Fruit fly (Drosophila melanogaster) whole organism, embryonic: ENCODE measurements around the gene mRpS7.

Source experiments
- Bdp1 ChIP-seq: fragments of 200-800 bp; sonication (Bioruptor generic); optimal IDR thresholded peaks from 3 replicates; lab custom pipeline; 2016; ENCODE audit warnings: missing biosample characterization, missing genetic modification characterization
- C15 ChIP-seq: fragments of 200-800 bp; sonication (Bioruptor generic); IDR thresholded peaks from 3 replicates; pipeline ENCODE4 v1.3.6; 2022; ENCODE audit warnings: missing biosample characterization, missing genetic modification characterization
- CG10543 ChIP-seq: fragments of 200-800 bp; sonication (Bioruptor generic); optimal IDR thresholded peaks from 3 replicates; lab custom pipeline; 2017; ENCODE audit warnings: missing biosample characterization, mild to moderate bottlenecking, missing genetic modification characterization, moderate library complexity
- CG10959 ChIP-seq: fragments of 200-800 bp; sonication (Bioruptor generic); IDR thresholded peaks from 2 replicates; pipeline ENCODE4 v1.3.6; 2022; ENCODE audit warnings: missing biosample characterization, missing genetic modification characterization
- CG12659 ChIP-seq: fragments of 200-800 bp; sonication (Bioruptor generic); optimal IDR thresholded peaks from 3 replicates; lab custom pipeline; 2017; ENCODE audit warnings: mild to moderate bottlenecking, missing biosample characterization, missing genetic modification reagents, missing genetic modification characterization
- CG13296 ChIP-seq: fragments of 200-800 bp; sonication (Bioruptor generic); optimal IDR thresholded peaks from 3 replicates; lab custom pipeline; 2018; ENCODE audit warnings: missing biosample characterization, mild to moderate bottlenecking, missing genetic modification characterization
- CG14014 ChIP-seq: fragments of 200-800 bp; sonication (Bioruptor generic); IDR thresholded peaks from 2 replicates; pipeline ENCODE4 v1.3.6; 2022; ENCODE audit warnings: missing biosample characterization, missing genetic modification characterization
- CG1832 ChIP-seq: fragments of 200-800 bp; sonication (Bioruptor generic); optimal IDR thresholded peaks from 2 replicates; lab custom pipeline; 2017; ENCODE audit warnings: missing biosample characterization, mild to moderate bottlenecking, missing genetic modification characterization, inconsistent platforms
- CG30020 ChIP-seq: fragments of 200-800 bp; optimal IDR thresholded peaks from 2 replicates; lab custom pipeline; 2019; ENCODE audit warnings: missing biosample characterization, mild to moderate bottlenecking, missing genetic modification characterization, moderate library complexity
- CG30403 ChIP-seq: fragments of 200-800 bp; sonication (Bioruptor generic); optimal IDR thresholded peaks from 3 replicates; lab custom pipeline; 2016; ENCODE audit warnings: missing biosample characterization, missing genetic modification characterization
- CG3281 ChIP-seq: fragments of 200-800 bp; sonication (Bioruptor generic); optimal IDR thresholded peaks from 3 replicates; lab custom pipeline; 2017; ENCODE audit warnings: missing biosample characterization, mild to moderate bottlenecking, missing genetic modification characterization
- CG4707 ChIP-seq: fragments of 200-800 bp; sonication (Bioruptor generic); optimal IDR thresholded peaks from 2 replicates; lab custom pipeline; 2018; ENCODE audit warnings: missing biosample characterization, mild to moderate bottlenecking, missing genetic modification characterization, moderate library complexity
- CG6791 ChIP-seq: fragments of 200-800 bp; sonication (Bioruptor generic); IDR thresholded peaks from 3 replicates; pipeline ENCODE4 v1.3.6; 2022; ENCODE audit warnings: missing biosample characterization, missing genetic modification characterization; ENCODE audit not compliant: partially characterized antibody
- CG6813 ChIP-seq: fragments of 200-800 bp; sonication (Bioruptor generic); optimal IDR thresholded peaks from 2 replicates; lab custom pipeline; 2017; ENCODE audit warnings: missing biosample characterization, missing genetic modification characterization, mild to moderate bottlenecking, moderate library complexity, missing genetic modification reagents
- CG7786 ChIP-seq: fragments of 200-800 bp; sonication (Bioruptor generic); optimal IDR thresholded peaks from 2 replicates; lab custom pipeline; 2016; ENCODE audit warnings: missing biosample characterization, missing genetic modification characterization
- CG9727 ChIP-seq: fragments of 200-800 bp; sonication (Bioruptor generic); optimal IDR thresholded peaks from 3 replicates; lab custom pipeline; 2017; ENCODE audit warnings: missing biosample characterization, mild to moderate bottlenecking, missing genetic modification characterization
- CG9932 ChIP-seq: fragments of 200-800 bp; sonication (Bioruptor generic); IDR thresholded peaks from 2 replicates; pipeline ENCODE4 v1.3.6; 2022; ENCODE audit warnings: missing biosample characterization, missing genetic modification characterization
- D19B ChIP-seq: fragments of 200-800 bp; sonication (Bioruptor generic); optimal IDR thresholded peaks from 2 replicates; lab custom pipeline; 2017; ENCODE audit warnings: missing biosample characterization, mild to moderate bottlenecking, missing genetic modification characterization
- Dbx ChIP-seq: fragments of 200-800 bp; sonication (Bioruptor generic); IDR thresholded peaks from 3 replicates; pipeline ENCODE4 v1.3.6; 2022; ENCODE audit warnings: missing biosample characterization, missing genetic modification characterization
- Dek ChIP-seq: fragments of 200-800 bp; sonication (Bioruptor generic); optimal IDR thresholded peaks from 3 replicates; lab custom pipeline; 2019; ENCODE audit warnings: missing biosample characterization, mild to moderate bottlenecking, missing genetic modification characterization, moderate library complexity
- Dfd ChIP-seq, 2 experiments: fragments of >200 bp; optimal IDR thresholded peaks; 2 replicates each; lab custom pipeline; 2017; ENCODE audit warnings: missing biosample characterization in 2 of 2, missing genetic modification characterization in 2 of 2
- Gug ChIP-seq: fragments of 200-800 bp; sonication (Bioruptor generic); IDR thresholded peaks from 4 replicates; pipeline ENCODE4 v1.3.6; 2022; ENCODE audit warnings: missing biosample characterization, missing genetic modification characterization
- H15 ChIP-seq: fragments of 200-800 bp; sonication (Bioruptor generic); IDR thresholded peaks from 3 replicates; pipeline ENCODE4 v1.3.6; 2022; ENCODE audit warnings: missing biosample characterization, missing genetic modification characterization
- Mad ChIP-seq: fragments of 200-800 bp; sonication (Bioruptor generic); optimal IDR thresholded peaks from 2 replicates; lab custom pipeline; 2016; ENCODE audit warnings: missing biosample characterization, missing genetic modification characterization
- Mes4 ChIP-seq: fragments of 200-800 bp; sonication (Bioruptor generic); optimal IDR thresholded peaks from 2 replicates; lab custom pipeline; 2016; ENCODE audit warnings: missing biosample characterization, missing genetic modification characterization
- Opbp ChIP-seq: fragments of 200-800 bp; sonication (Bioruptor generic); IDR thresholded peaks from 3 replicates; pipeline ENCODE4 v1.3.6; 2022; ENCODE audit warnings: missing biosample characterization, missing genetic modification characterization; ENCODE audit not compliant: partially characterized antibody
- Ravus ChIP-seq: fragments of 200-800 bp; sonication (Bioruptor generic); IDR thresholded peaks from 2 replicates; pipeline ENCODE4 v1.3.6; 2022; ENCODE audit warnings: missing biosample characterization, missing genetic modification characterization
- Taf1 ChIP-seq: fragments of 200-800 bp; sonication (Bioruptor generic); IDR thresholded peaks from 2 replicates; pipeline ENCODE4 v1.3.6; 2022; ENCODE audit warnings: missing biosample characterization, missing genetic modification characterization
- al ChIP-seq: fragments of 200-800 bp; sonication (Bioruptor generic); IDR thresholded peaks from 2 replicates; pipeline ENCODE4 v1.3.6; 2022; ENCODE audit warnings: missing biosample characterization, missing genetic modification characterization
- amos ChIP-seq: fragments of 200-800 bp; sonication (Bioruptor generic); IDR thresholded peaks from 2 replicates; pipeline ENCODE4 v1.3.6; 2022; ENCODE audit warnings: missing biosample characterization, missing genetic modification characterization; ENCODE audit not compliant: partially characterized antibody
- az2 ChIP-seq: fragments of 200-800 bp; sonication (Bioruptor generic); optimal IDR thresholded peaks from 3 replicates; lab custom pipeline; 2016; ENCODE audit warnings: missing biosample characterization, missing genetic modification characterization
- bowl ChIP-seq: fragments of 200-800 bp; sonication (Bioruptor generic); IDR thresholded peaks from 2 replicates; pipeline ENCODE4 v1.3.6; 2022; ENCODE audit warnings: missing biosample characterization, missing genetic modification characterization
- cas ChIP-seq: fragments of 200-800 bp; sonication (Bioruptor generic); IDR thresholded peaks from 2 replicates; pipeline ENCODE4 v1.3.6; 2022; ENCODE audit warnings: missing biosample characterization, missing genetic modification characterization
- h ChIP-seq: fragments of >200 bp; optimal IDR thresholded peaks from 2 replicates; lab custom pipeline; 2017
- jigr1 ChIP-seq: fragments of 200-800 bp; sonication (Bioruptor generic); IDR thresholded peaks from 3 replicates; pipeline ENCODE4 v1.3.6; 2022; ENCODE audit warnings: missing biosample characterization, missing genetic modification characterization
- nau ChIP-seq: fragments of 200-800 bp; sonication (Bioruptor generic); optimal IDR thresholded peaks from 3 replicates; lab custom pipeline; 2017; ENCODE audit warnings: missing biosample characterization, mild to moderate bottlenecking, missing genetic modification characterization, missing genetic modification reagents
- nmo ChIP-seq: fragments of 200-800 bp; sonication (Bioruptor generic); optimal IDR thresholded peaks from 2 replicates; lab custom pipeline; 2018; ENCODE audit warnings: missing biosample characterization, mild to moderate bottlenecking, missing genetic modification characterization, moderate library complexity
- org-1 ChIP-seq: fragments of 200-800 bp; sonication (Bioruptor generic); optimal IDR thresholded peaks from 2 replicates; lab custom pipeline; 2017; ENCODE audit warnings: missing biosample characterization, missing genetic modification characterization
- p53 ChIP-seq: fragments of 200-800 bp; sonication (Bioruptor generic); optimal IDR thresholded peaks from 2 replicates; lab custom pipeline; 2016; ENCODE audit warnings: missing biosample characterization, missing genetic modification characterization
- pnt ChIP-seq: fragments of 200-800 bp; sonication (Bioruptor generic); optimal IDR thresholded peaks from 3 replicates; lab custom pipeline; 2016; ENCODE audit warnings: missing biosample characterization, missing genetic modification characterization
- run ChIP-seq: fragments of 200-800 bp; sonication (Bioruptor generic); optimal IDR thresholded peaks from 3 replicates; lab custom pipeline; 2018; ENCODE audit warnings: missing biosample characterization, mild to moderate bottlenecking, missing genetic modification characterization
- scrt ChIP-seq: fragments of 200-800 bp; sonication (Bioruptor generic); optimal IDR thresholded peaks from 2 replicates; lab custom pipeline; 2018; ENCODE audit warnings: missing biosample characterization, mild to moderate bottlenecking, missing genetic modification characterization, moderate library complexity
- shn ChIP-seq: fragments of 200-800 bp; sonication (Bioruptor generic); optimal IDR thresholded peaks from 3 replicates; lab custom pipeline; 2016; ENCODE audit warnings: missing biosample characterization, missing genetic modification characterization
- sob ChIP-seq: fragments of 200-800 bp; sonication (Bioruptor generic); IDR thresholded peaks from 2 replicates; pipeline ENCODE4 v1.3.6; 2022; ENCODE audit warnings: missing biosample characterization, missing genetic modification characterization
- tio ChIP-seq: fragments of 200-800 bp; sonication (Bioruptor generic); optimal IDR thresholded peaks from 2 replicates; lab custom pipeline; 2017; ENCODE audit warnings: missing biosample characterization, missing genetic modification characterization, inconsistent platforms
- tll ChIP-seq, 2 experiments: fragments of 200-800 bp in 1 of 2; fragments of >200 bp in 1 of 2; sonication (Bioruptor generic) in 1 of 2; optimal IDR thresholded peaks; 2 replicates each; lab custom pipeline; 2017 to 2019; ENCODE audit warnings: missing biosample characterization in 2 of 2, missing genetic modification characterization in 2 of 2, mild to moderate bottlenecking in 1 of 2, moderate library complexity in 1 of 2
- trh ChIP-seq: fragments of 200-800 bp; sonication (Bioruptor generic); optimal IDR thresholded peaks from 2 replicates; lab custom pipeline; 2016; ENCODE audit warnings: missing biosample characterization, missing genetic modification characterization
- unc-4 ChIP-seq: fragments of 200-800 bp; sonication (Bioruptor generic); IDR thresholded peaks from 2 replicates; pipeline ENCODE4 v1.3.6; 2022; ENCODE audit warnings: missing biosample characterization, missing genetic modification characterization; ENCODE audit not compliant: partially characterized antibody
- vnd ChIP-seq: fragments of 200-800 bp; sonication (Bioruptor generic); IDR thresholded peaks from 3 replicates; pipeline ENCODE4 v1.3.6; 2022; ENCODE audit warnings: missing biosample characterization, missing genetic modification characterization; ENCODE audit not compliant: partially characterized antibody
- zen ChIP-seq: fragments of 200-800 bp; sonication (Bioruptor generic); optimal IDR thresholded peaks from 3 replicates; lab custom pipeline; 2018; ENCODE audit warnings: missing biosample characterization, mild to moderate bottlenecking, missing genetic modification characterization, moderate library complexity

The mRpS7 gene

DNA sequence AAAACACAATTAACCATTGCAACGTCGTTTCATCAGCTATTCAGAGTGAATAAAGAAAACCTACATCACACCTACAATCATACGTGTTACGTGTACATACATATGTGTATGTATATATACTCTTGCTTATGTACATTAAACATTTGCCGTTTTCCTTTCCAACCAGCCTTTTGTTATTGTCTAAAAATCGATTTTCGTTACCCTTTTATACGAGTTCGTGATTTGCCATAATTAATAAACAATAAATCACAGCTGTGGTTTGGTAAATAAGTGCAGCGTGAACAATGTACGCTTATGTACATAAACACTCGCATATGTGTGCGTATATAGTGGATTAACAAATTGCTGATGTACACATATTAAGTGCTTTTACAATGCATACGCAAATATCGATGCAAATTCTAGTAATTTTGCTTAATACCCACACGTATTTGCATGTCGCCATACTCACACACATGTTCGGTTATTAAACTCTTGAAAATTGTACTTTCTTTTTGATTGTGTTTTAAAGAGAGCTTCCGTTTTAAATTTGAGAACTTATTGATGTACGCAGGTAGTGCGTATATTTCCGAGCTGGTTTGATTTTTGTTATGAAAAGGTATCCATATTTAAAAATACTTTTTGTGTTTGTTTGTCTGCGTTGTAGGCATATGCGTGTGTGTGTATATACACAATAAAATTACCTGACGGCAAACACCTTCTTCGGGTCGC is 10.6 kb downstream of the mRpS7 start (continued):
- TF ChIP-seq scrt (GFP tag; lab: Kevin White, UChicago) (no peak), CG7786 (GFP tag; lab: Kevin White, UChicago) (no peak), Gug (GFP tag; lab: Robert Waterston, UW) (no peak), Mad (GFP tag; lab: Kevin White, UChicago) (no peak), org-1 (GFP tag; lab: Kevin White, UChicago) (no peak), CG3281 (peak; percentile 5), al (GFP tag; lab: Robert Waterston, UW) (no peak), shn (GFP tag; lab: Kevin White, UChicago) (no peak), tll (GFP tag; optimal IDR thresholded peaks at IDR 0.05; lab: Kevin White, UChicago) (peak in 1 of 2 experiments; percentile 30), H15 (no peak), jigr1 (GFP tag; lab: Robert Waterston, UW) (no peak), pnt (GFP tag; lab: Kevin White, UChicago) (no peak), Dbx (GFP tag; lab: Robert Waterston, UW) (no peak), Taf1 (GFP tag; lab: Robert Waterston, UW) (no peak), CG30020 (tag; lab: Kevin White, UChicago) (peak; percentile 59), unc-4 (GFP tag; lab: Robert Waterston, UW) (0 out of 2 replicates have a peak, but pooled peaks have one; percentile 6), Opbp (GFP tag; lab: Robert Waterston, UW) (no peak), bowl (GFP tag; lab: Robert Waterston, UW) (no peak), p53 (GFP tag; lab: Kevin White, UChicago) (no peak), C15 (GFP tag; lab: Robert Waterston, UW) (no peak), Mes4 (GFP tag; lab: Kevin White, UChicago) (no peak), Ravus (GFP tag; lab: Robert Waterston, UW) (no peak), CG13296 (GFP tag; lab: Kevin White, UChicago) (peak; percentile 60), zen (no peak), Bdp1 (no peak), vnd (GFP tag; lab: Robert Waterston, UW) (no peak), CG12659 (GFP tag; lab: Kevin White, UChicago) (no peak), CG10959 (GFP tag; lab: Robert Waterston, UW) (no peak), sob (no peak), nmo (GFP tag; lab: Kevin White, UChicago) (no peak), tio (no peak), CG30403 (GFP tag; lab: Kevin White, UChicago) (no peak), CG4707 (GFP tag; lab: Kevin White, UChicago) (no peak), trh (GFP tag; lab: Kevin White, UChicago) (no peak), CG9932 (GFP tag; lab: Robert Waterston, UW) (no peak), CG14014 (GFP tag; lab: Robert Waterston, UW) (peak; percentile 27; the same call in 1 of the 2 replicates), CG6791 (GFP tag; lab: Robert Waterston, UW) (no peak), az2 (GFP tag; lab: Kevin White, UChicago) (no peak), CG10543 (GFP tag; lab: Kevin White, UChicago) (no peak), D19B (no peak), h (lab: Kevin White, UChicago) (no peak), amos (GFP tag; lab: Robert Waterston, UW) (no peak), Dek (tag; lab: Kevin White, UChicago) (no peak), cas (GFP tag; lab: Robert Waterston, UW) (no peak), run (tag; lab: Kevin White, UChicago) (no peak), CG1832 (no peak), Dfd (GFP tag; optimal IDR thresholded peaks at IDR 0.05; lab: Kevin White, UChicago) (no peak), CG6813 (GFP tag; lab: Kevin White, UChicago) (no peak), nau (GFP tag; lab: Kevin White, UChicago) (no peak), CG9727 (GFP tag; lab: Kevin White, UChicago) (no peak)
